Fruit fly (Drosophila melanogaster): Measurements from ENCODE around the gene CG33257.

The CG33257 gene

DNA sequence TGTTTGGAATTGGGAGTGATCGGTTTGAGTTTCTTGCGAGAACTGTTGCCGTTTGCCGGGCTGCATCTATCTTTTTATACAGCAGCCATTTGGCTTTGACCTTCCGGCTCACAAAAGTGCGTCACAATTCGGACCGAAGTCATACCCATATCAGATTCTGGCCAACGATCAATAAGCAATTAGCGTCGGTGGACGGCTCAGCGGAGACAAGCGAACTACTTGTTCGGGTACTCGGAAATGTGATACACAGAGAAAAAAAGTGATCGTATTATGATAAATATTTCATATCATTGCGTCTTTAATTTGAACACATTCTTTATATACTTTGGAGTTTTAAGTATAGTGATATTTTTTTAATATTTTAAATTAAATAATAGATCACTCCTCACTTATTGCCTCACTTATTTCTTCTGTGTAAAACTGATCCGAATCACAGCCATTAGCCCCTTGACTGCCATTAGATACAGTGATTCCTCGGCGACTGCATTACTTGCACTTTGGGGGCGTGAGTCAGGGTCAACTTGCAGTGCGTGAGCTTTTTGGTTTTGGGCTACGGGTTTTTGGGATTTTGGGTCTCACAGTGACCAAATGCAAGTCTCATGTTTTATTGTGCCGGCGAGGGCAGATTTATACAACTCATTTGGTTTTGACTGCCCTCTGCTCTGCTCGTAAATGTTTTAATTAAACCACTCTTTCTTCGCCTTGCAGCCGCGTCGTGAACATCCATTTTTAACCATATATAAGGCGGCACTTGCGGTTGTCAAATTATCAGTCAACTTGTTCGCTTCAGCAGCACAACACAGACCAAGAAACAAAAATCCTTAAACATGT is 40.1 kb upstream of the CG33257 start, which contains the start of the genes CG13043 and CG13063 (continued):
- TF ChIP-seq inv (GFP tag; IDR thresholded peaks at IDR 0.05; ENCODE audit: partially characterized antibody), result no peak
- no peak for TF ChIP-seq CG8924 (tag; optimal IDR thresholded peaks at IDR 0.05)
- TF ChIP-seq CG17328 (GFP tag; IDR thresholded peaks at IDR 0.05), result no peak
- TF ChIP-seq wdn (GFP tag; IDR thresholded peaks at IDR 0.05), result no peak
- peak; percentile 59 for TF ChIP-seq CG11504 (tag; optimal IDR thresholded peaks at IDR 0.05)
- no peak for TF ChIP-seq ab (GFP tag; optimal IDR thresholded peaks at IDR 0.05)
- no peak for TF ChIP-seq NK7.1 (GFP tag; optimal IDR thresholded peaks at IDR 0.05)
- no peak for TF ChIP-seq stwl (tag; optimal IDR thresholded peaks at IDR 0.05)
- no peak for TF ChIP-seq CG6854 (GFP tag; optimal IDR thresholded peaks at IDR 0.05)
- TF ChIP-seq kay (GFP tag; optimal IDR thresholded peaks at IDR 0.05), result no peak
- TF ChIP-seq CG18619 (GFP tag; optimal IDR thresholded peaks at IDR 0.05), result no peak
- no peak for TF ChIP-seq Taf1 (GFP tag; IDR thresholded peaks at IDR 0.05)
- no peak for TF ChIP-seq CG13287 (GFP tag; IDR thresholded peaks at IDR 0.05; ENCODE audit: partially characterized antibody)
- TF ChIP-seq CG10274 (GFP tag; optimal IDR thresholded peaks at IDR 0.05), result no peak
- no peak for TF ChIP-seq ttk (GFP tag; IDR thresholded peaks at IDR 0.05)
- TF ChIP-seq Ptx1 (GFP tag; IDR thresholded peaks at IDR 0.05), result peak; percentile 35; the same call in 1 of the 2 replicates
- TF ChIP-seq dysf (GFP tag; IDR thresholded peaks at IDR 0.05), result 0 out of 3 replicates have a peak, but pooled peaks have one; percentile 31
- TF ChIP-seq CG3163 (GFP tag; optimal IDR thresholded peaks at IDR 0.05), result no peak
- TF ChIP-seq CG9797 (GFP tag; optimal IDR thresholded peaks at IDR 0.05), result no peak
- TF ChIP-seq Elba2 (GFP tag; optimal IDR thresholded peaks at IDR 0.05), result no peak
- no peak for TF ChIP-seq CG12104 (GFP tag; optimal IDR thresholded peaks at IDR 0.05)
- TF ChIP-seq Deaf1 (tag; optimal IDR thresholded peaks at IDR 0.05), result peak; percentile 18
- TF ChIP-seq nerfin-1 (tag; optimal IDR thresholded peaks at IDR 0.05), result no peak
- no peak for TF ChIP-seq vvl (GFP tag; IDR thresholded peaks at IDR 0.05)
- no peak for TF ChIP-seq CG6689 (GFP tag; IDR thresholded peaks at IDR 0.05)
- TF ChIP-seq crol (GFP tag; IDR thresholded peaks at IDR 0.05), result no peak
- TF ChIP-seq repo (GFP tag; optimal IDR thresholded peaks at IDR 0.05), result no peak
- TF ChIP-seq zfh1 (GFP tag; IDR thresholded peaks at IDR 0.05), result no peak
- TF ChIP-seq CG43689 (GFP tag; IDR thresholded peaks at IDR 0.05), result no peak
- TF ChIP-seq CG4424 (GFP tag; optimal IDR thresholded peaks at IDR 0.05), result no peak
- no peak for TF ChIP-seq stc (GFP tag; IDR thresholded peaks at IDR 0.05)
- TF ChIP-seq Hr51 (GFP tag; optimal IDR thresholded peaks at IDR 0.05), result peak in 1 of 2 experiments; percentile 37
- 0 out of 2 replicates have a peak, but pooled peaks have one; percentile 27 for TF ChIP-seq CG14441 (GFP tag; IDR thresholded peaks at IDR 0.05)
- TF ChIP-seq CG13123 (GFP tag; optimal IDR thresholded peaks at IDR 0.05), result no peak
- no peak for TF ChIP-seq Hr3 (GFP tag; optimal IDR thresholded peaks at IDR 0.05)
- TF ChIP-seq CG13296 (GFP tag; optimal IDR thresholded peaks at IDR 0.05), result no peak
- TF ChIP-seq peb (GFP tag; IDR thresholded peaks at IDR 0.05), result no peak
- TF ChIP-seq CG13424 (tag; optimal IDR thresholded peaks at IDR 0.05), result peak; percentile 34
- TF ChIP-seq cad (GFP tag; optimal IDR thresholded peaks at IDR 0.05), result no peak
- TF ChIP-seq chn (GFP tag; optimal IDR thresholded peaks at IDR 0.05), result no peak
- no peak for TF ChIP-seq Pdp1 (GFP tag; optimal IDR thresholded peaks at IDR 0.05)
- peak; percentile 59 for TF ChIP-seq gem (tag; optimal IDR thresholded peaks at IDR 0.05)
- TF ChIP-seq Meics (GFP tag; optimal IDR thresholded peaks at IDR 0.05), result no peak
- TF ChIP-seq CG4707 (GFP tag; optimal IDR thresholded peaks at IDR 0.05), result no peak
- TF ChIP-seq Oaz (GFP tag; IDR thresholded peaks at IDR 0.05), result no peak
- TF ChIP-seq pros (GFP tag; optimal IDR thresholded peaks at IDR 0.05), result no peak
- TF ChIP-seq odd (GFP tag; optimal IDR thresholded peaks at IDR 0.05), result no peak
- TF ChIP-seq Xbp1 (GFP tag; optimal IDR thresholded peaks at IDR 0.05), result no peak
- peak; percentile 2 for TF ChIP-seq dmrt99B (tag; optimal IDR thresholded peaks at IDR 0.05)
- no peak for TF ChIP-seq CG10147 (GFP tag; optimal IDR thresholded peaks at IDR 0.05)
